Worm (Caenorhabditis elegans) whole organism, late embryonic: ENCODE data around the gene mct-4.

Experiments used
- ama-1 ChIP-seq: fragments of 150-350 bp; optimal IDR thresholded peaks from 2 replicates; lab custom pipeline; 2014
- ceh-19 ChIP-seq: fragments of 200-800 bp; sonication (Bioruptor generic); optimal IDR thresholded peaks from 2 replicates; lab custom pipeline; 2018; ENCODE audit warnings: mild to moderate bottlenecking, missing genetic modification characterization, missing compliant biosample characterization
- ceh-6 ChIP-seq: fragments of 200-800 bp; sonication (Bioruptor generic); optimal IDR thresholded peaks from 2 replicates; lab custom pipeline; 2018; ENCODE audit warnings: mild to moderate bottlenecking, missing genetic modification characterization, missing compliant biosample characterization
- ets-4 ChIP-seq: sonication (generic microtip); optimal IDR thresholded peaks from 2 replicates; lab custom pipeline; 2016; ENCODE audit warnings: missing genetic modification characterization, missing compliant biosample characterization
- eyg-1 ChIP-seq: sonication (generic microtip); optimal IDR thresholded peaks from 2 replicates; lab custom pipeline; 2016; ENCODE audit warnings: missing genotype, missing genetic modification characterization, missing compliant biosample characterization
- hlh-8 ChIP-seq: sonication (generic microtip); optimal IDR thresholded peaks from 2 replicates; lab custom pipeline; 2016; ENCODE audit warnings: missing genotype, missing genetic modification characterization, missing compliant biosample characterization
- nhr-11 ChIP-seq: fragments of 150-350 bp; optimal IDR thresholded peaks from 2 replicates; lab custom pipeline; 2014; ENCODE audit warnings: missing biosample characterization, missing genetic modification characterization
- pat-9 ChIP-seq: fragments of 200-800 bp; sonication (Bioruptor generic); optimal IDR thresholded peaks from 2 replicates; lab custom pipeline; 2018; ENCODE audit warnings: mild to moderate bottlenecking, missing genetic modification characterization, moderate library complexity, missing compliant biosample characterization
- pha-4 ChIP-seq: fragments of 150-350 bp; optimal IDR thresholded peaks from 2 replicates; lab custom pipeline; 2018; ENCODE audit warnings: missing biosample characterization, missing genetic modification reagents, missing genetic modification characterization

DNA sequence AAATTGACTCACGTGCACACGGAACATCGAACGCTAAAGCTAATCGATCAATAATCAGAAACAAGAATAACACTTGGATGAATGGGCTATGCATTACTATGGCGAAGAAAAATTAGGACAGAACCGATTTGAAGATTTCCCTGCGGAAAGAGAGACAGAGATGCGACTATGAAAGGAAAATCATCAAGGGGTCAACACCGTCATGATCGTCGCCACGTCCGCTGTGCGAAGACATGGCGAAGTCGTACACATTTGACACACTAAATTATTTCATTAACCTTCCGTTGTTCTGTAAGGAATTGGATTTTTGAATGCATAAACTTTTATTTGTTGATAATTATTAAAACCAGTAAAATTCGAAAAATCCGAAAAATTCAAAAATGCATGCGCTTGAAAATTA, 39.7 kb upstream of the mct-4 start, which contains the start of gene M03F4.6:
- TF ChIP-seq pat-9 (tag; lab: Kevin White, UChicago) = no peak
- no peak for TF ChIP-seq ets-4 (tag; lab: Kevin White, UChicago)
- no peak for TF ChIP-seq ceh-19 (GFP tag; lab: Kevin White, UChicago)
- no peak for TF ChIP-seq ceh-6 (GFP tag; lab: Kevin White, UChicago)
- TF ChIP-seq nhr-11 = no peak
- TF ChIP-seq hlh-8 (tag; lab: Kevin White, UChicago) = no peak
- peak; percentile 68 for TF ChIP-seq ama-1 (lab: Kevin White, UChicago)
- TF ChIP-seq pha-4 = no peak
- TF ChIP-seq eyg-1 (tag; lab: Kevin White, UChicago) = no peak
